Worm (Caenorhabditis elegans) whole organism, late embryonic: ENCODE data around the gene mxl-2.

Experiments used
- ceh-19 ChIP-seq: fragments of 200-800 bp; sonication (Bioruptor generic); optimal IDR thresholded peaks from 2 replicates; lab custom pipeline; 2018; ENCODE audit warnings: mild to moderate bottlenecking, missing genetic modification characterization, missing compliant biosample characterization
- ceh-34 ChIP-seq: sonication (generic microtip); optimal IDR thresholded peaks from 2 replicates; lab custom pipeline; 2016; ENCODE audit warnings: mild to moderate bottlenecking, missing genetic modification characterization, missing compliant biosample characterization
- che-1 ChIP-seq: sonication (generic microtip); optimal IDR thresholded peaks from 2 replicates; lab custom pipeline; 2016; ENCODE audit warnings: mild to moderate bottlenecking, missing genetic modification characterization, missing compliant biosample characterization
- dve-1 ChIP-seq: sonication (generic microtip); optimal IDR thresholded peaks from 2 replicates; lab custom pipeline; 2017; ENCODE audit warnings: antibody characterized with exemption, mild to moderate bottlenecking, missing genetic modification characterization, missing compliant biosample characterization
- fkh-10 ChIP-seq: fragments of 150-350 bp; optimal IDR thresholded peaks from 2 replicates; lab custom pipeline; 2014; ENCODE audit warnings: missing biosample characterization, missing genetic modification reagents, missing genetic modification characterization
- lin-11 ChIP-seq: fragments of 200-800 bp; sonication (Bioruptor generic); optimal IDR thresholded peaks from 2 replicates; lab custom pipeline; 2018; ENCODE audit warnings: mild to moderate bottlenecking, missing genetic modification characterization, missing compliant biosample characterization
- pha-4 ChIP-seq: fragments of 150-350 bp; optimal IDR thresholded peaks from 2 replicates; lab custom pipeline; 2018; ENCODE audit warnings: missing biosample characterization, missing genetic modification reagents, missing genetic modification characterization
- sox-2 ChIP-seq: fragments of 200-800 bp; sonication (Bioruptor generic); IDR thresholded peaks from 2 replicates; pipeline ENCODE4 v1.3.6; 2022; ENCODE audit warnings: missing genetic modification reagents, missing genetic modification characterization, missing compliant biosample characterization
- tbx-2 ChIP-seq: sonication (generic microtip); optimal IDR thresholded peaks from 2 replicates; lab custom pipeline; 2016; ENCODE audit warnings: missing genetic modification characterization, missing compliant biosample characterization

- TF ChIP-seq che-1 (tag; lab: Kevin White, UChicago) = no peak
- TF ChIP-seq pha-4 (tag; lab: Kevin White, UChicago) = no peak
- TF ChIP-seq fkh-10 (GFP tag; lab: Kevin White, UChicago) = no peak
- no peak for TF ChIP-seq ceh-34
- no peak for TF ChIP-seq sox-2
- no peak for TF ChIP-seq dve-1
- no peak for TF ChIP-seq lin-11 (tag; lab: Kevin White, UChicago)
- TF ChIP-seq tbx-2 = no peak
- no peak for TF ChIP-seq ceh-19
Observed at ce11 chrIII:184335-184734, 3.6 kb downstream of the mxl-2 start.
